Fruit fly (Drosophila melanogaster): Measurements from ENCODE around the gene CG12880.

The CG12880 gene

dm6 chr3R:27636010-27636584, 49.7 kb upstream of the CG12880 start, which contains the start of the genes CG5611 and Mtl (continued):
- peak; percentile 99 for TF ChIP-seq Hr4 (GFP tag; optimal IDR thresholded peaks at IDR 0.05)
- TF ChIP-seq cyc (GFP tag; optimal IDR thresholded peaks at IDR 0.05) = peak; percentile 99
- peak; percentile 99 for TF ChIP-seq topi (GFP tag; optimal IDR thresholded peaks at IDR 0.05)
- TF ChIP-seq CG3919 (GFP tag; optimal IDR thresholded peaks at IDR 0.05) = peak; percentile 100
- TF ChIP-seq CG8632 (GFP tag; optimal IDR thresholded peaks at IDR 0.05) = peak; percentile 100
- peak; percentile 100 for TF ChIP-seq Ets96B (tag; optimal IDR thresholded peaks at IDR 0.05)
- TF ChIP-seq svp (GFP tag) = peak; percentile 100
- TF ChIP-seq CG10631 (GFP tag; optimal IDR thresholded peaks at IDR 0.05) = peak; percentile 100
- TF ChIP-seq Sox102F (GFP tag; optimal IDR thresholded peaks at IDR 0.05) = peak; percentile 99
- TF ChIP-seq CG16779 (tag; optimal IDR thresholded peaks at IDR 0.05) = peak; percentile 99
- TF ChIP-seq fd59A (GFP tag; optimal IDR thresholded peaks at IDR 0.05) = peak; percentile 99
- TF ChIP-seq CG3032 (tag; optimal IDR thresholded peaks at IDR 0.05) = peak; percentile 100
- peak; percentile 99 for TF ChIP-seq CG6276 (GFP tag; optimal IDR thresholded peaks at IDR 0.05)
- TF ChIP-seq CG8319 (GFP tag; optimal IDR thresholded peaks at IDR 0.05) = peak; percentile 99

- no peak for TF ChIP-seq OdsH (GFP tag; optimal IDR thresholded peaks at IDR 0.05)
- no peak for TF ChIP-seq CG6808 (GFP tag; optimal IDR thresholded peaks at IDR 0.05)
- no peak for TF ChIP-seq CG6276 (GFP tag; optimal IDR thresholded peaks at IDR 0.05)
- no peak for TF ChIP-seq eg (GFP tag; IDR thresholded peaks at IDR 0.05)
- no peak for TF ChIP-seq Sox102F (GFP tag; optimal IDR thresholded peaks at IDR 0.05)
- no peak for TF ChIP-seq fkh (GFP tag; optimal IDR thresholded peaks at IDR 0.05)
- TF ChIP-seq CG1621 (tag; optimal IDR thresholded peaks at IDR 0.05) = no peak
- no peak for TF ChIP-seq Eip75B (GFP tag; optimal IDR thresholded peaks at IDR 0.05)
- no peak for TF ChIP-seq CG4318 (GFP tag; optimal IDR thresholded peaks at IDR 0.05)
- no peak for TF ChIP-seq cyc (GFP tag; optimal IDR thresholded peaks at IDR 0.05)
- TF ChIP-seq svp (GFP tag) = no peak
- no peak for TF ChIP-seq salr (GFP tag; optimal IDR thresholded peaks at IDR 0.05)
- no peak for TF ChIP-seq CG3032 (tag; optimal IDR thresholded peaks at IDR 0.05)
- TF ChIP-seq Hr38 (GFP tag; optimal IDR thresholded peaks at IDR 0.05) = no peak
- TF ChIP-seq dac (GFP tag; optimal IDR thresholded peaks at IDR 0.05) = no peak
- no peak for TF ChIP-seq CG6854 (GFP tag; optimal IDR thresholded peaks at IDR 0.05)
- no peak for TF ChIP-seq CG8319 (GFP tag; optimal IDR thresholded peaks at IDR 0.05)
- no peak for TF ChIP-seq Met (GFP tag; optimal IDR thresholded peaks at IDR 0.05)
- no peak for TF ChIP-seq acj6 (GFP tag; optimal IDR thresholded peaks at IDR 0.05)
Observed at dm6 chr3R:27636720-27637119, 49.0 kb upstream of the CG12880 start.

- peak; percentile 58 for TF ChIP-seq svp (GFP tag)
- TF ChIP-seq CG3919 (GFP tag; optimal IDR thresholded peaks at IDR 0.05) = no peak
- TF ChIP-seq Met (GFP tag; optimal IDR thresholded peaks at IDR 0.05) = peak; percentile 6
- TF ChIP-seq Lpt (GFP tag; optimal IDR thresholded peaks at IDR 0.05) = no peak
- TF ChIP-seq topi (GFP tag; optimal IDR thresholded peaks at IDR 0.05) = peak; percentile 9
- peak; percentile 85 for TF ChIP-seq Eip78C (GFP tag)
- TF ChIP-seq pdm3 (GFP tag; optimal IDR thresholded peaks at IDR 0.05) = peak; percentile 11
- TF ChIP-seq CG8632 (GFP tag; optimal IDR thresholded peaks at IDR 0.05) = no peak
Observed at dm6 chr3R:27637264-27637860, 48.4 kb upstream of the CG12880 start.

- no peak for TF ChIP-seq fkh (GFP tag; optimal IDR thresholded peaks at IDR 0.05)
- TF ChIP-seq Ets96B (tag; optimal IDR thresholded peaks at IDR 0.05) = no peak
- no peak for TF ChIP-seq Hr4 (GFP tag; optimal IDR thresholded peaks at IDR 0.05)
- no peak for TF ChIP-seq pdm3 (GFP tag; optimal IDR thresholded peaks at IDR 0.05)
- no peak for TF ChIP-seq Sox14 (GFP tag; optimal IDR thresholded peaks at IDR 0.05)
- TF ChIP-seq CG16779 (tag; optimal IDR thresholded peaks at IDR 0.05) = no peak
- no peak for TF ChIP-seq cyc (GFP tag; optimal IDR thresholded peaks at IDR 0.05)
- no peak for TF ChIP-seq Eip93F (GFP tag; optimal IDR thresholded peaks at IDR 0.05)
- TF ChIP-seq dac (GFP tag; optimal IDR thresholded peaks at IDR 0.05) = no peak
- no peak for TF ChIP-seq Smox (GFP tag; optimal IDR thresholded peaks at IDR 0.05)
- no peak for TF ChIP-seq CG31627 (GFP tag; optimal IDR thresholded peaks at IDR 0.05)
- TF ChIP-seq esn (GFP tag; optimal IDR thresholded peaks at IDR 0.05) = no peak
- no peak for TF ChIP-seq svp (GFP tag)
- TF ChIP-seq acj6 (GFP tag; optimal IDR thresholded peaks at IDR 0.05) = no peak
- TF ChIP-seq CG10631 (GFP tag; optimal IDR thresholded peaks at IDR 0.05) = no peak
- no peak for TF ChIP-seq fd59A (GFP tag; optimal IDR thresholded peaks at IDR 0.05)
Observed at dm6 chr3R:27643080-27643479, 42.7 kb upstream of the CG12880 start.
